Worm (Caenorhabditis elegans) whole organism, L2 larva: ENCODE measurements around the gene eif-3.K.

Source experiments
- R02D3.7 ChIP-seq: fragments of 150-350 bp; optimal IDR thresholded peaks from 2 replicates; lab custom pipeline; 2014; ENCODE audit warnings: missing biosample characterization, missing genetic modification characterization
- Y55F3AM.14 ChIP-seq: fragments of 200-800 bp; sonication (Bioruptor generic); optimal IDR thresholded peaks from 2 replicates; lab custom pipeline; 2018; ENCODE audit warnings: mild to moderate bottlenecking, missing genetic modification characterization, missing compliant biosample characterization
- ZK546.5 ChIP-seq: sonication (generic microtip); optimal IDR thresholded peaks from 2 replicates; lab custom pipeline; 2017; ENCODE audit warnings: missing biosample characterization, missing genetic modification characterization
- alr-1 ChIP-seq: fragments of 150-350 bp; optimal IDR thresholded peaks from 2 replicates; lab custom pipeline; 2014; ENCODE audit warnings: missing biosample characterization, missing genetic modification characterization
- blmp-1 ChIP-seq: sonication (generic microtip); optimal IDR thresholded peaks from 2 replicates; lab custom pipeline; 2017; ENCODE audit warnings: missing genetic modification characterization, mild to moderate bottlenecking, missing compliant biosample characterization, antibody characterized with exemption, moderate library complexity; ENCODE audit not compliant: insufficient read depth
- ceh-16 ChIP-seq: fragments of 150-350 bp; optimal IDR thresholded peaks from 2 replicates; lab custom pipeline; 2014; ENCODE audit warnings: missing biosample characterization, missing genetic modification characterization
- crh-2 ChIP-seq: sonication (generic microtip); optimal IDR thresholded peaks from 2 replicates; lab custom pipeline; 2017; ENCODE audit warnings: missing biosample characterization, missing genetic modification characterization
- egl-27 ChIP-seq: sonication (generic microtip); optimal IDR thresholded peaks from 3 replicates; lab custom pipeline; 2017; ENCODE audit warnings: missing biosample characterization, missing genetic modification reagents, missing genetic modification characterization
- fos-1 ChIP-seq: fragments of 150-350 bp; optimal IDR thresholded peaks from 2 replicates; lab custom pipeline; 2014; ENCODE audit warnings: missing biosample characterization, missing genetic modification characterization
- gmeb-1 ChIP-seq: fragments of 150-350 bp; optimal IDR thresholded peaks from 2 replicates; lab custom pipeline; 2014; ENCODE audit warnings: missing biosample characterization, missing genetic modification characterization
- lin-11 ChIP-seq: fragments of 150-350 bp; sonication (generic microtip); optimal IDR thresholded peaks from 2 replicates; lab custom pipeline; 2014; ENCODE audit warnings: missing biosample characterization, missing genetic modification characterization, inconsistent platforms, mixed read lengths
- lin-13 ChIP-seq: fragments of 150-350 bp; optimal IDR thresholded peaks from 2 replicates; lab custom pipeline; 2014; ENCODE audit warnings: missing biosample characterization, missing genetic modification reagents, missing genetic modification characterization
- lin-39 ChIP-seq: fragments of 150-350 bp; optimal IDR thresholded peaks from 2 replicates; lab custom pipeline; 2014; ENCODE audit warnings: missing biosample characterization, missing genetic modification reagents, missing genetic modification characterization
- lsy-2 ChIP-seq, 2 experiments: fragments of 150-350 bp in 1 of 2; sonication (generic microtip) in 1 of 2; optimal IDR thresholded peaks; 2 replicates each; lab custom pipeline; 2014 to 2017; ENCODE audit warnings: missing biosample characterization in 2 of 2, missing genetic modification characterization in 2 of 2
- mab-5 ChIP-seq: fragments of 150-350 bp; optimal IDR thresholded peaks from 2 replicates; lab custom pipeline; 2014; ENCODE audit warnings: missing biosample characterization, missing genetic modification characterization
- mbf-1 ChIP-seq: sonication (generic microtip); optimal IDR thresholded peaks from 2 replicates; lab custom pipeline; 2017; ENCODE audit warnings: missing biosample characterization, missing genetic modification characterization
- mdl-1 ChIP-seq, 2 experiments: fragments of 150-350 bp in 1 of 2; sonication (generic microtip) in 1 of 2; optimal IDR thresholded peaks; 2 replicates each; lab custom pipeline; 2017; ENCODE audit warnings: missing biosample characterization in 2 of 2, missing genetic modification characterization in 2 of 2
- nhr-21 ChIP-seq: fragments of 150-350 bp; optimal IDR thresholded peaks from 2 replicates; lab custom pipeline; 2014; ENCODE audit warnings: missing biosample characterization, missing genetic modification characterization
- nhr-25 ChIP-seq: fragments of 150-350 bp; sonication (generic microtip); optimal IDR thresholded peaks from 3 replicates; lab custom pipeline; 2014; ENCODE audit warnings: missing biosample characterization, missing genetic modification characterization
- nhr-6 ChIP-seq: fragments of 150-350 bp; optimal IDR thresholded peaks from 2 replicates; lab custom pipeline; 2014; ENCODE audit warnings: missing biosample characterization, missing genetic modification characterization
- peb-1 ChIP-seq: fragments of 150-350 bp; optimal IDR thresholded peaks from 2 replicates; lab custom pipeline; 2014; ENCODE audit warnings: missing biosample characterization, missing genetic modification characterization
- sma-3 ChIP-seq: sonication (generic microtip); optimal IDR thresholded peaks from 2 replicates; lab custom pipeline; 2016; ENCODE audit warnings: missing genetic modification reagents, missing genetic modification characterization, missing compliant biosample characterization
- sma-9 ChIP-seq, 2 experiments: fragments of 150-350 bp in 1 of 2; sonication (generic microtip) in 1 of 2; optimal IDR thresholded peaks; 2 replicates each; lab custom pipeline; 2014 to 2016; ENCODE audit warnings: missing genetic modification characterization in 2 of 2, mild to moderate bottlenecking in 1 of 2, missing biosample characterization in 1 of 2, missing compliant biosample characterization in 1 of 2, missing genetic modification reagents in 1 of 2, moderate library complexity in 1 of 2
- snpc-4 ChIP-seq: fragments of 150-350 bp; optimal IDR thresholded peaks from 2 replicates; lab custom pipeline; 2014; ENCODE audit warnings: missing biosample characterization, missing genetic modification characterization
- unc-62 ChIP-seq: fragments of 150-350 bp; optimal IDR thresholded peaks from 2 replicates; lab custom pipeline; 2014; ENCODE audit warnings: missing biosample characterization, missing genetic modification reagents, missing genetic modification characterization
- zag-1 ChIP-seq: fragments of 150-350 bp; optimal IDR thresholded peaks from 2 replicates; lab custom pipeline; 2014; ENCODE audit warnings: missing biosample characterization, missing genetic modification characterization
- ztf-4 ChIP-seq: fragments of 150-350 bp; optimal IDR thresholded peaks from 2 replicates; lab custom pipeline; 2014; ENCODE audit warnings: missing biosample characterization, missing genetic modification characterization

eif-3.K gene

DNA sequence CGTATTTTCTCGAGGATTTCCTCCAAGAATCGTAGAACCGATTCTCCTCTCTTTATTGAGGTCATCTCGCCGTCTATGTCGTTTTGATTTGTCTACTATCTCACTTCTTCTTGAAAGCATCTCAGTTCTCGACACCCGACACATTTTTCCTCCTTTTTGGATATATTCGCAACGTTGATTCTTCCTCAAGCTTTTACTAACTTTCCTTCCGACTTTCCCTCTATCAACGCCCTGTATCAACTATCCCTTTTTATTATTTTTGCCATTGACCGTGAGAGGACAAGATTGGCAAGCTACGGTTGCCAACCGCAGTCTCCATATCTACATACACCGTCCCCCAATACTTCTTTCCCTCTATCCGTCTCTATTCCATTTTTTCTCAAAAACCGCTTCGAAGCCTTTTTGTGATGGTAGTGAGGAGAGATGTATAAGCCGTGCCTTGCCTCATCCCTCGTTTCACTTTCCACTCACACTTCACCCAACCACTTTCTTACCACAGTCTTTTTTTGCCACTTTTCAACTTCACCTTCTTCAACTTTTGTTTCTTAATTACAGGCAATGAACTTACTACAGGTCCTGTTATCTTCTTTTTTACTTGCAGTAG, 24.8 kb upstream of the eif-3.K start, which contains the start of gene T16G1.2:
Gene T16G1.2, plus strand, starts transcription at position 554 of the 604 bp plus-strand sequence.
- TF ChIP-seq nhr-21 (no peak), blmp-1 (tag; lab: Kevin White, UChicago) (peak; percentile 21)

DNA sequence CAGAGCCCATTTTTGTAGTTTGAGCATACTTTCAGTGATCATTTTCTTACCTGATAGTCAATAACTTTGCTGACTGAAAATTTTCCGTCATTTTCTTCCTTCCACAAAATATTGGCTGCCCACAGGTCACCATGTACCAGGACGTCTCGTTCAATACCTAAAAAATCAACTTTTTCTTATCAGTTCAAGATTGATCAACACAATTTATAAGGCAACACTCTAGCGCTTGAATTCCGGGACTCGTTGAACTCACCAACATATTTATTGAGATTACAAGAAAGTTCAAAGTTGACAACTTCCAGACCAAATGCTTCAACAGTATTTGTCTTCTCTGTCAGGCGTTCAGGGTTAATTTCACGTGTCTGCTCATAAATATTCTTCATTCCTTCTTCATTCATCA, 20.1 kb upstream of the eif-3.K start:
- peak; percentile 35 for TF ChIP-seq fos-1 (tag; lab: Kevin White, UChicago)
- no peak for TF ChIP-seq R02D3.7 (tag; lab: Kevin White, UChicago)

DNA sequence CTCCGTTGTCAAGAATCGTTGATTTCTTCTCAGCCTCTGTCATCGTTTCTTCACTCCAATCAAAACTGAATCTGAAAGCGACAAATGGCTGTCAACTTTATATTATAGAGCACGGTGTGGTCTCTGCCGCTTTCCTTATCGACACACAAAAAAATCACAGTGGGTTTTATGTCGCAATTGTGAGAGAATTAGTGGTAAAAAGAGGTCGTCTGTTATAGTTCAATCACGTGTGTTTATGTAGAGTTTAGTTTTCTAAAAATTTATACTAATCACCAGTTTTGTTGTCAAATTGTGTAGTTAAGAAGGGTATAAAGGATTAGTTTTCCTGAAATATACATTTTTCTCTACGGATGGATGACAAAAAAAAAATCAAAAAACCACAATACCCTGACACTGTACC, 18.8 kb upstream of the eif-3.K start, which contains the start of gene T16G1.7:
Gene T16G1.7, minus strand, starts transcription at position 137 of the 400 bp plus-strand sequence.
- peak; percentile 72 for TF ChIP-seq sma-9 (GFP tag; optimal IDR thresholded peaks at IDR 0.05; lab: Kevin White, UChicago)
- no peak for TF ChIP-seq sma-9 (tag; optimal IDR thresholded peaks at IDR 0.05; lab: Kevin White, UChicago)
- peak; percentile 67 for TF ChIP-seq fos-1 (tag; lab: Kevin White, UChicago)
- TF ChIP-seq blmp-1 (tag; lab: Kevin White, UChicago) = no peak
- TF ChIP-seq, all 48 proteins: peak for 2

DNA sequence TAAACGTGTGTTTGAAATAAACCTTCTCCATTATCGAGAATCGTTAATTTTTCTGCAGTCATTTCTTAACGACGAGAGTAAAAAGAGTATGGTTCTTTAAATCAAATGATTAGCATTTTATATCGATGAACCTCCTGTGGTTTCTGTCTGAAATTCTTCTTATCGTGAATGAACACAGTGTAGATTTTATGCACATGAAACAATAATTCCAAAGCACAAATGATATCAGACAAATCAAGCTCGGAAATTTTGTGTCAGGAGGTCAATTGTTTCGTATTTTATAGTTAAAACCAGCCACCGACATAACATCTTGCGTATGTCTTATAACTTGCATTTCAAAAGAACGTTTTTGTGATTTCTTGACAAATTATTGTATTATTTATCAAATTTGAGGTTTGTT, 16.7 kb upstream of the eif-3.K start, which contains the start of gene T16G1.6:
Gene T16G1.6, minus strand, starts transcription at position 77 of the 400 bp plus-strand sequence.
- no peak for TF ChIP-seq ceh-16
- TF ChIP-seq peb-1 (tag; lab: Kevin White, UChicago) = no peak
- TF ChIP-seq lin-39 (tag; lab: Kevin White, UChicago) = no peak
- TF ChIP-seq fos-1 (tag; lab: Kevin White, UChicago) = peak; percentile 70
- TF ChIP-seq mdl-1 (tag; optimal IDR thresholded peaks at IDR 0.05; lab: Kevin White, UChicago) = no peak
- TF ChIP-seq egl-27 (tag; lab: Kevin White, UChicago) = no peak
- TF ChIP-seq mbf-1 (tag; lab: Kevin White, UChicago) = no peak
- TF ChIP-seq sma-9 (GFP tag; optimal IDR thresholded peaks at IDR 0.05; lab: Kevin White, UChicago) = peak; percentile 65
- TF ChIP-seq sma-9 (tag; optimal IDR thresholded peaks at IDR 0.05; lab: Kevin White, UChicago) = no peak
- no peak for TF ChIP-seq ztf-4 (tag; lab: Kevin White, UChicago)
- TF ChIP-seq crh-2 (tag; lab: Kevin White, UChicago) = no peak
- TF ChIP-seq lin-11 = no peak
- TF ChIP-seq unc-62 (GFP tag; lab: Kevin White, UChicago) = no peak
- TF ChIP-seq snpc-4 (tag; lab: Kevin White, UChicago) = no peak
- TF ChIP-seq, all 48 proteins: peak for 2

DNA sequence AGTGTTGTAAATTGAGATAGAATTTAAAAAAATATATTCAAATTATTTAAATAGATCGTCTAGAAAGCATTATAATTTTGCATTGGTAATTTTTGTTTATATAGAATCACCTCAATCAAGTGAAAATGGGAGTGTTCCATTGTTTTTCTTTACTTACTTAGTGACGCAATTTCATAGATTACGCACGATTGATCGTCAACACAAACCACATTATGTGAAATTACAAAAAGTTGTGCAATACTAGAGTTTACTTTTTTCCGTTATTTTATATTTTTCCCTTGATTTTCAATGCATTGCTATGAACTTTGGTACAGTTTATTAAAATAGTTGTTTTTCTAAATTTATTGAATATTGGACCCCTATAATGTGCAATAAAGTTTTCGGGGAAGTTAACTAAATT, 14.4 kb upstream of the eif-3.K start, which contains the start of gene T16G1.5:
Gene T16G1.5, minus strand, starts transcription at position 119 of the 400 bp plus-strand sequence.
- TF ChIP-seq fos-1 (tag; lab: Kevin White, UChicago) (peak; percentile 41), lin-13 (GFP tag; lab: Kevin White, UChicago) (no peak)

DNA sequence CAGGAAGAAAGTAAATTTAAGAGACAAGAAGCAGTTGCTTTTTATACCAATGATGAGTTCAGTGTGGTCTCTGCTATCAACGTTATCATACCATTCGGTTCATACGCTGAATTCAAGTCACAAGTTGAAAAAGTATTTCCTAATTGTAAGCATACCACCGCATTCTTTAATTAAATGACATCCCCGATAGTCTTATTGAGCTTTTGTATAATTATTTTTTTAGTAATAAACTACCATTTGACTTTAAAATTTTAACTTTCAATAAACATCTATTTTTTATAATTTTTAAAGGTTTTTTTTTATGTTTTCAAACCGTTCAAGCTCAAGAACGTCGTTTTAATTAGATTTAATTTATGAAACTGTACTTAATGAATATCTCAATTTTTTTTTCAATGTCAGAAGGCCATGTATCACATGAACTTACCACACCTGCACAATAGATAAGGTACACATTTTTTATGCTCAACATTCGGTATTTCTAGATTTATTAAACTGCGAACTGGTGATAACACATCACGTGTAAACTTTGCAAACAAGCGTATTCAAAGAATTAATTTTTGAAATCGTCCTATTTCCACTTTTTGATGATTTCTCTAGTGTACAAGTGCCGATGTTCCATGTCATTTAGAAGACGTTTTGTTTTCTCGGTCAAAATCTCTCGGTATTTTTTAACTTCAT, 11.9 kb upstream of the eif-3.K start, which contains the start of gene T16G1.4:
Gene T16G1.4, minus strand, starts transcription at position 51 of the 678 bp plus-strand sequence.
- no peak for TF ChIP-seq alr-1 (tag; lab: Kevin White, UChicago)
- no peak for TF ChIP-seq zag-1 (tag; lab: Kevin White, UChicago)
- no peak for TF ChIP-seq sma-3
- no peak for TF ChIP-seq mdl-1 (tag; optimal IDR thresholded peaks at IDR 0.05; lab: Kevin White, UChicago)
- no peak for TF ChIP-seq ZK546.5 (tag; lab: Kevin White, UChicago)
- TF ChIP-seq R02D3.7 (tag; lab: Kevin White, UChicago) = no peak
- TF ChIP-seq nhr-25 = no peak
- no peak for TF ChIP-seq fos-1 (tag; lab: Kevin White, UChicago)
- no peak for TF ChIP-seq mbf-1 (tag; lab: Kevin White, UChicago)
- TF ChIP-seq Y55F3AM.14 (GFP tag; lab: Kevin White, UChicago) = no peak
- TF ChIP-seq sma-9 (GFP tag; optimal IDR thresholded peaks at IDR 0.05; lab: Kevin White, UChicago) = peak; percentile 66
- TF ChIP-seq sma-9 (tag; optimal IDR thresholded peaks at IDR 0.05; lab: Kevin White, UChicago) = no peak
- TF ChIP-seq nhr-6 (tag; lab: Kevin White, UChicago) = no peak
- no peak for TF ChIP-seq mab-5 (tag; lab: Kevin White, UChicago)
- peak; percentile 37 for TF ChIP-seq gmeb-1 (tag; lab: Kevin White, UChicago)
- no peak for TF ChIP-seq lsy-2 (tag; optimal IDR thresholded peaks at IDR 0.05; lab: Kevin White, UChicago)
